Worm (Caenorhabditis elegans) whole organism, L4 larva: ENCODE measurements around the gene drr-2.

ENCODE experiments used
- F37D6.2 ChIP-seq: sonication (generic microtip); optimal IDR thresholded peaks from 2 replicates; lab custom pipeline; 2016; ENCODE audit warnings: mild to moderate bottlenecking, missing genetic modification characterization, missing compliant biosample characterization
- R02D3.7 ChIP-seq: fragments of 150-350 bp; sonication (generic microtip); optimal IDR thresholded peaks from 3 replicates; lab custom pipeline; 2014; ENCODE audit warnings: missing biosample characterization, missing genetic modification characterization
- Y75B8A.6 ChIP-seq: fragments of 200-800 bp; sonication (Bioruptor generic); IDR thresholded peaks from 2 replicates; pipeline ENCODE4 v1.3.6; 2022; ENCODE audit warnings: missing genetic modification reagents, missing genetic modification characterization, missing compliant biosample characterization
- aha-1 ChIP-seq: fragments of 150-350 bp; peaks from one replicate; lab custom pipeline; 2014; ENCODE audit warnings: missing biosample characterization, missing genetic modification characterization
- ceh-44 ChIP-seq: fragments of 200-800 bp; sonication (Bioruptor generic); IDR thresholded peaks from 2 replicates; pipeline ENCODE4 v1.3.6; 2022; ENCODE audit warnings: missing genetic modification reagents, missing genetic modification characterization, missing compliant biosample characterization
- daf-12 ChIP-seq: fragments of 150-350 bp; optimal IDR thresholded peaks from 2 replicates; lab custom pipeline; 2014; ENCODE audit warnings: missing biosample characterization, missing genetic modification reagents, missing genetic modification characterization
- daf-16 ChIP-seq, 3 experiments: sonication (generic microtip); optimal IDR thresholded peaks; 2 replicates each; lab custom pipeline; 2016 to 2017; ENCODE audit warnings: missing genetic modification characterization in 3 of 3, missing genetic modification reagents in 3 of 3, mild to moderate bottlenecking in 2 of 3, missing compliant biosample characterization in 2 of 3, missing biosample characterization in 1 of 3, moderate library complexity in 1 of 3
- daf-8 ChIP-seq: fragments of 200-800 bp; sonication (Bioruptor generic); IDR thresholded peaks from 2 replicates; pipeline ENCODE4 v1.3.6; 2022; ENCODE audit warnings: missing genetic modification characterization, missing compliant biosample characterization
- dve-1 ChIP-seq: sonication (generic microtip); optimal IDR thresholded peaks from 2 replicates; lab custom pipeline; 2017; ENCODE audit warnings: antibody characterized with exemption, mild to moderate bottlenecking, missing genetic modification characterization, missing compliant biosample characterization; ENCODE audit not compliant: insufficient read depth
- egl-43 ChIP-seq: fragments of 200-800 bp; sonication (Bioruptor generic); IDR thresholded peaks from 2 replicates; pipeline ENCODE4 v1.3.6; 2022; ENCODE audit warnings: missing genetic modification reagents, missing genetic modification characterization, missing compliant biosample characterization
- hlh-11 ChIP-seq: fragments of 200-800 bp; sonication (Bioruptor generic); optimal IDR thresholded peaks from 2 replicates; lab custom pipeline; 2018; ENCODE audit warnings: mild to moderate bottlenecking, missing genetic modification characterization, missing compliant biosample characterization
- lim-7 ChIP-seq: fragments of 200-800 bp; sonication (Bioruptor generic); IDR thresholded peaks from 2 replicates; pipeline ENCODE4 v1.3.6; 2022; ENCODE audit warnings: missing genetic modification characterization, missing compliant biosample characterization
- lin-1 ChIP-seq: fragments of 200-800 bp; sonication (Bioruptor generic); IDR thresholded peaks from 2 replicates; pipeline ENCODE4 v1.3.6; 2022; ENCODE audit warnings: missing genetic modification reagents, missing genetic modification characterization, missing compliant biosample characterization
- lir-3 ChIP-seq: sonication (generic microtip); optimal IDR thresholded peaks from 2 replicates; lab custom pipeline; 2016; ENCODE audit warnings: mild to moderate bottlenecking, missing genetic modification characterization, missing compliant biosample characterization
- mep-1 ChIP-seq: fragments of 150-350 bp; sonication (generic microtip); optimal IDR thresholded peaks from 3 replicates; lab custom pipeline; 2014; ENCODE audit warnings: missing biosample characterization, missing genetic modification characterization
- mes-2 ChIP-seq: sonication (generic microtip); optimal IDR thresholded peaks from 2 replicates; lab custom pipeline; 2016; ENCODE audit warnings: missing genotype, mild to moderate bottlenecking, missing genetic modification characterization, missing compliant biosample characterization; ENCODE audit not compliant: poor library complexity, severe bottlenecking
- mxl-2 ChIP-seq: fragments of 200-800 bp; sonication (Bioruptor generic); conservative IDR thresholded peaks from 2 replicates; pipeline ENCODE4 v1.3.6; 2022; ENCODE audit warnings: missing genetic modification reagents, missing genetic modification characterization, missing compliant biosample characterization
- mxl-3 ChIP-seq: fragments of 200-800 bp; sonication (Bioruptor generic); optimal IDR thresholded peaks from 2 replicates; lab custom pipeline; 2018; ENCODE audit warnings: mild to moderate bottlenecking, missing genetic modification characterization, missing compliant biosample characterization
- nhr-10 ChIP-seq: fragments of 150-350 bp; optimal IDR thresholded peaks from 2 replicates; lab custom pipeline; 2014; ENCODE audit warnings: missing biosample characterization, missing genetic modification characterization
- nhr-25 ChIP-seq: sonication (generic microtip); optimal IDR thresholded peaks from 2 replicates; lab custom pipeline; 2017; ENCODE audit warnings: missing genetic modification characterization, mild to moderate bottlenecking, missing compliant biosample characterization, antibody characterized with exemption, moderate library complexity, borderline replicate concordance; ENCODE audit not compliant: insufficient read depth
- nhr-28 ChIP-seq: fragments of 150-350 bp; optimal IDR thresholded peaks from 2 replicates; lab custom pipeline; 2014; ENCODE audit warnings: missing biosample characterization, missing genetic modification characterization
- nhr-48 ChIP-seq: sonication (generic microtip); optimal IDR thresholded peaks from 2 replicates; lab custom pipeline; 2016; ENCODE audit warnings: mild to moderate bottlenecking, missing genetic modification characterization, missing compliant biosample characterization
- pha-4 ChIP-seq, 2 experiments: fragments of 150-350 bp in 1 of 2; fragments of 200-800 bp in 1 of 2; sonication (Bioruptor generic) in 1 of 2; IDR thresholded peaks in 1 of 2; optimal IDR thresholded peaks in 1 of 2; 2 replicates each; pipeline versions ENCODE4 v1.3.6 to Lab custom; 2014 to 2022; ENCODE audit warnings: missing genetic modification characterization in 2 of 2, missing genetic modification reagents in 2 of 2, missing biosample characterization in 1 of 2, missing compliant biosample characterization in 1 of 2
- pqm-1 ChIP-seq: sonication (generic microtip); optimal IDR thresholded peaks from 2 replicates; lab custom pipeline; 2017; ENCODE audit warnings: missing biosample characterization, missing genetic modification characterization
- set-16 ChIP-seq: fragments of 200-800 bp; sonication (Bioruptor generic); IDR thresholded peaks from 2 replicates; pipeline ENCODE4 v1.3.6; 2022; ENCODE audit warnings: missing genetic modification reagents, missing genetic modification characterization, missing compliant biosample characterization
- skn-1 ChIP-seq: fragments of 150-350 bp; optimal IDR thresholded peaks from 2 replicates; lab custom pipeline; 2014; ENCODE audit warnings: missing biosample characterization, missing genetic modification characterization
- snpc-1.2 ChIP-seq: fragments of 200-800 bp; sonication (Bioruptor generic); IDR thresholded peaks from 2 replicates; pipeline ENCODE4 v1.3.6; 2022; ENCODE audit warnings: missing genetic modification reagents, missing genetic modification characterization, missing compliant biosample characterization
- tag-97 ChIP-seq: fragments of 200-800 bp; sonication (Bioruptor generic); IDR thresholded peaks from 2 replicates; pipeline ENCODE4 v1.3.6; 2022; ENCODE audit warnings: missing genetic modification characterization, missing compliant biosample characterization
- zfp-2 ChIP-seq: sonication (generic microtip); optimal IDR thresholded peaks from 2 replicates; lab custom pipeline; 2016; ENCODE audit warnings: mild to moderate bottlenecking, missing genetic modification characterization, missing compliant biosample characterization
- zip-11 ChIP-seq: fragments of 200-800 bp; sonication (Bioruptor generic); IDR thresholded peaks from 2 replicates; pipeline ENCODE4 v1.3.6; 2022; ENCODE audit warnings: missing genetic modification characterization, missing compliant biosample characterization

drr-2 gene

ce11 chrIII:13660123-13660522 is 16.8 kb upstream of the drr-2 start:
- TF ChIP-seq set-16 (GFP tag; lab: Robert Waterston, UW) (peak; percentile 32; the same call in 1 of the 2 replicates), zfp-2 (tag; lab: Kevin White, UChicago) (no peak), lin-1 (GFP tag; lab: Robert Waterston, UW) (no peak), egl-43 (GFP tag; lab: Robert Waterston, UW) (0 out of 2 replicates have a peak, but pooled peaks have one; percentile 45), R02D3.7 (tag; lab: Kevin White, UChicago) (no peak)

- no peak for TF ChIP-seq zip-11 (GFP tag; lab: Robert Waterston, UW)
- TF ChIP-seq aha-1 (tag; lab: Kevin White, UChicago), result no peak
- no peak for TF ChIP-seq pha-4 (GFP tag; IDR thresholded peaks at IDR 0.05; lab: Robert Waterston, UW)
- no peak for TF ChIP-seq pha-4 (tag; optimal IDR thresholded peaks at IDR 0.05; lab: Kevin White, UChicago)
- TF ChIP-seq ceh-44 (GFP tag; lab: Robert Waterston, UW), result no peak
- no peak for TF ChIP-seq nhr-48 (tag; lab: Kevin White, UChicago)
Observed at ce11 chrIII:13659028-13659427, 15.7 kb upstream of the drr-2 start.

- TF ChIP-seq mes-2 (tag; lab: Kevin White, UChicago) (peak; percentile 36), tag-97 (no peak), ceh-44 (GFP tag; lab: Robert Waterston, UW) (no peak), nhr-28 (tag; lab: Kevin White, UChicago) (peak; percentile 34), lir-3 (no peak), nhr-25 (tag; lab: Kevin White, UChicago) (no peak), nhr-10 (tag; lab: Kevin White, UChicago) (no peak), mxl-2 (GFP tag; lab: Robert Waterston, UW) (no peak), lim-7 (0 out of 2 replicates have a peak, but pooled peaks have one; percentile 35), hlh-11 (peak; percentile 40), skn-1 (no peak), mep-1 (tag; lab: Kevin White, UChicago) (peak; percentile 51), F37D6.2 (tag; lab: Kevin White, UChicago) (no peak), dve-1 (tag; lab: Kevin White, UChicago) (peak; percentile 16), daf-8 (GFP tag; lab: Robert Waterston, UW) (no peak), pha-4 (GFP tag; IDR thresholded peaks at IDR 0.05; lab: Robert Waterston, UW) (no peak), pha-4 (tag; optimal IDR thresholded peaks at IDR 0.05; lab: Kevin White, UChicago) (peak; percentile 19), pqm-1 (tag; lab: Kevin White, UChicago) (peak; percentile 31), daf-16 (GFP tag; optimal IDR thresholded peaks at IDR 0.05; lab: Kevin White, UChicago) (no peak), daf-16 (tag; optimal IDR thresholded peaks at IDR 0.05; lab: Kevin White, UChicago) (peak; percentile 28), Y75B8A.6 (GFP tag; lab: Robert Waterston, UW) (no peak)
Observed at ce11 chrIII:13657975-13658374, 14.6 kb upstream of the drr-2 start.

ce11 chrIII:13656680-13657079 is 13.3 kb upstream of the drr-2 start:
- no peak for TF ChIP-seq pha-4 (GFP tag; IDR thresholded peaks at IDR 0.05; lab: Robert Waterston, UW)
- TF ChIP-seq pha-4 (tag; optimal IDR thresholded peaks at IDR 0.05; lab: Kevin White, UChicago), result no peak
- TF ChIP-seq daf-12, result no peak
- peak; percentile 41; the same call in 1 of the 2 replicates for TF ChIP-seq egl-43 (GFP tag; lab: Robert Waterston, UW)
- no peak for TF ChIP-seq pqm-1 (tag; lab: Kevin White, UChicago)

- TF ChIP-seq mxl-3 (GFP tag; lab: Kevin White, UChicago), result no peak
- TF ChIP-seq snpc-1.2, result no peak
- TF ChIP-seq set-16 (GFP tag; lab: Robert Waterston, UW), result peak; percentile 89
Observed at ce11 chrIII:13654950-13655349, 11.6 kb upstream of the drr-2 start.
